Fruit fly (Drosophila melanogaster): Measurements from ENCODE around the gene CG13891.

- TF ChIP-seq br (GFP tag; optimal IDR thresholded peaks at IDR 0.05) (no peak), brk (GFP tag; optimal IDR thresholded peaks at IDR 0.05) (no peak), psq (GFP tag; optimal IDR thresholded peaks at IDR 0.05) (no peak), h (GFP tag; optimal IDR thresholded peaks at IDR 0.05) (no peak), Abd-B (GFP tag; optimal IDR thresholded peaks at IDR 0.05) (no peak), fru (GFP tag; optimal IDR thresholded peaks at IDR 0.05) (no peak), GATAd (GFP tag; optimal IDR thresholded peaks at IDR 0.05) (no peak)
These were observed 1.1 kb downstream of the CG13891 start for dm6 chr3L:432565-432964.
